Worm (Caenorhabditis elegans) whole organism, L4 larva: ENCODE measurements around the gene B0546.5.

Experiments used
- D1046.2 ChIP-seq: fragments of 200-800 bp; sonication (Bioruptor generic); IDR thresholded peaks from 2 replicates; pipeline ENCODE4 v1.3.6; 2022; ENCODE audit warnings: missing genetic modification characterization, missing compliant biosample characterization
- F44E2.7 ChIP-seq: fragments of 200-800 bp; sonication (Bioruptor generic); IDR thresholded peaks from 2 replicates; pipeline ENCODE4 v2.1.2; 2022; ENCODE audit warnings: missing genetic modification characterization, missing compliant biosample characterization
- R02D3.7 ChIP-seq: fragments of 150-350 bp; sonication (generic microtip); optimal IDR thresholded peaks from 3 replicates; lab custom pipeline; 2014; ENCODE audit warnings: missing biosample characterization, missing genetic modification characterization
- T20F7.1 ChIP-seq: fragments of 200-800 bp; sonication (Bioruptor generic); optimal IDR thresholded peaks from 2 replicates; lab custom pipeline; 2018; ENCODE audit warnings: mild to moderate bottlenecking, missing genetic modification characterization, missing compliant biosample characterization
- Y5F2A.4 ChIP-seq: fragments of 200-800 bp; sonication (Bioruptor generic); optimal IDR thresholded peaks from 2 replicates; lab custom pipeline; 2018; ENCODE audit warnings: mild to moderate bottlenecking, missing genetic modification characterization, missing compliant biosample characterization
- Y75B8A.6 ChIP-seq: fragments of 200-800 bp; sonication (Bioruptor generic); IDR thresholded peaks from 2 replicates; pipeline ENCODE4 v1.3.6; 2022; ENCODE audit warnings: missing genetic modification reagents, missing genetic modification characterization, missing compliant biosample characterization
- aha-1 ChIP-seq: fragments of 150-350 bp; peaks from one replicate; lab custom pipeline; 2014; ENCODE audit warnings: missing biosample characterization, missing genetic modification characterization
- arid-1 ChIP-seq: fragments of 200-800 bp; sonication (Bioruptor generic); conservative IDR thresholded peaks from 2 replicates; pipeline ENCODE4 v1.3.6; 2022; ENCODE audit warnings: missing genetic modification reagents, missing genetic modification characterization, missing compliant biosample characterization
- ceh-20 ChIP-seq: fragments of 200-800 bp; sonication (Bioruptor generic); IDR thresholded peaks from 2 replicates; pipeline ENCODE4 v1.3.6; 2022; ENCODE audit warnings: missing genetic modification reagents, missing genetic modification characterization, missing compliant biosample characterization
- ceh-32 ChIP-seq: sonication (generic microtip); optimal IDR thresholded peaks from 2 replicates; lab custom pipeline; 2016; ENCODE audit warnings: mild to moderate bottlenecking, missing genetic modification characterization, missing compliant biosample characterization; ENCODE audit not compliant: poor library complexity
- ceh-62 ChIP-seq: sonication (generic microtip); optimal IDR thresholded peaks from 2 replicates; lab custom pipeline; 2017; ENCODE audit warnings: missing biosample characterization, missing genetic modification characterization
- ctbp-1 ChIP-seq: fragments of 200-800 bp; sonication (Bioruptor generic); IDR thresholded peaks from 2 replicates; pipeline ENCODE4 v1.3.6; 2022; ENCODE audit warnings: missing genetic modification reagents, missing genetic modification characterization, missing compliant biosample characterization
- daf-12 ChIP-seq: fragments of 150-350 bp; optimal IDR thresholded peaks from 2 replicates; lab custom pipeline; 2014; ENCODE audit warnings: missing biosample characterization, missing genetic modification reagents, missing genetic modification characterization
- dmd-9 ChIP-seq: fragments of 200-800 bp; sonication (Bioruptor generic); IDR thresholded peaks from 2 replicates; pipeline ENCODE4 v1.3.6; 2022; ENCODE audit warnings: missing genetic modification reagents, missing genetic modification characterization, missing compliant biosample characterization
- dpl-1 ChIP-seq: fragments of 150-350 bp; optimal IDR thresholded peaks from 2 replicates; lab custom pipeline; 2014; ENCODE audit warnings: missing biosample characterization, missing genetic modification reagents, missing genetic modification characterization
- duxl-1 ChIP-seq: sonication (generic microtip); optimal IDR thresholded peaks from 2 replicates; lab custom pipeline; 2016; ENCODE audit warnings: mild to moderate bottlenecking, missing genetic modification characterization, moderate library complexity, missing compliant biosample characterization; ENCODE audit not compliant: poor library complexity
- dve-1 ChIP-seq: sonication (generic microtip); optimal IDR thresholded peaks from 2 replicates; lab custom pipeline; 2017; ENCODE audit warnings: antibody characterized with exemption, mild to moderate bottlenecking, missing genetic modification characterization, missing compliant biosample characterization; ENCODE audit not compliant: insufficient read depth
- fkh-10 ChIP-seq: fragments of 150-350 bp; optimal IDR thresholded peaks from 2 replicates; lab custom pipeline; 2014; ENCODE audit warnings: missing biosample characterization, missing genetic modification reagents, missing genetic modification characterization
- gei-8 ChIP-seq: fragments of 200-800 bp; sonication (Bioruptor generic); optimal IDR thresholded peaks from 2 replicates; lab custom pipeline; 2018; ENCODE audit warnings: mild to moderate bottlenecking, missing genetic modification characterization, missing compliant biosample characterization
- hif-1 ChIP-seq, 2 experiments: sonication (generic microtip); optimal IDR thresholded peaks; 2 replicates each; lab custom pipeline; 2016 to 2017; ENCODE audit warnings: missing compliant biosample characterization in 2 of 2, missing genetic modification characterization in 2 of 2, missing genetic modification reagents in 2 of 2, missing genotype in 2 of 2, mild to moderate bottlenecking in 1 of 2
- hlh-11 ChIP-seq: fragments of 200-800 bp; sonication (Bioruptor generic); optimal IDR thresholded peaks from 2 replicates; lab custom pipeline; 2018; ENCODE audit warnings: mild to moderate bottlenecking, missing genetic modification characterization, missing compliant biosample characterization
- hmg-1.1 ChIP-seq: fragments of 200-800 bp; sonication (Bioruptor generic); IDR thresholded peaks from 2 replicates; pipeline ENCODE4 v1.3.6; 2022; ENCODE audit warnings: missing genetic modification reagents, missing genetic modification characterization, missing compliant biosample characterization
- lin-38 ChIP-seq: fragments of 200-800 bp; sonication (Bioruptor generic); IDR thresholded peaks from 2 replicates; pipeline ENCODE4 v1.3.6; 2022; ENCODE audit warnings: missing genetic modification reagents, missing genetic modification characterization, missing compliant biosample characterization
- lir-3 ChIP-seq: sonication (generic microtip); optimal IDR thresholded peaks from 2 replicates; lab custom pipeline; 2016; ENCODE audit warnings: mild to moderate bottlenecking, missing genetic modification characterization, missing compliant biosample characterization
- lsy-2 ChIP-seq, 2 experiments: fragments of 150-350 bp in 1 of 2; sonication (generic microtip) in 1 of 2; optimal IDR thresholded peaks; 2 replicates each; lab custom pipeline; 2014 to 2017; ENCODE audit warnings: missing biosample characterization in 2 of 2, missing genetic modification characterization in 2 of 2
- madf-9 ChIP-seq: fragments of 200-800 bp; sonication (Bioruptor generic); conservative IDR thresholded peaks from 2 replicates; pipeline ENCODE4 v1.3.6; 2022; ENCODE audit warnings: missing genetic modification reagents, missing genetic modification characterization, missing compliant biosample characterization
- mep-1 ChIP-seq: fragments of 150-350 bp; sonication (generic microtip); optimal IDR thresholded peaks from 3 replicates; lab custom pipeline; 2014; ENCODE audit warnings: missing biosample characterization, missing genetic modification characterization
- mxl-3 ChIP-seq: fragments of 200-800 bp; sonication (Bioruptor generic); optimal IDR thresholded peaks from 2 replicates; lab custom pipeline; 2018; ENCODE audit warnings: mild to moderate bottlenecking, missing genetic modification characterization, missing compliant biosample characterization
- nhr-28 ChIP-seq: fragments of 150-350 bp; optimal IDR thresholded peaks from 2 replicates; lab custom pipeline; 2014; ENCODE audit warnings: missing biosample characterization, missing genetic modification characterization
- nhr-6 ChIP-seq: fragments of 150-350 bp; optimal IDR thresholded peaks from 2 replicates; lab custom pipeline; 2014; ENCODE audit warnings: missing biosample characterization, missing genetic modification characterization
- nhr-76 ChIP-seq: fragments of 150-350 bp; optimal IDR thresholded peaks from 2 replicates; lab custom pipeline; 2014; ENCODE audit warnings: missing biosample characterization, missing genetic modification characterization
- pha-4 ChIP-seq, 2 experiments: fragments of 150-350 bp in 1 of 2; fragments of 200-800 bp in 1 of 2; sonication (Bioruptor generic) in 1 of 2; IDR thresholded peaks in 1 of 2; optimal IDR thresholded peaks in 1 of 2; 2 replicates each; pipeline versions ENCODE4 v1.3.6 to Lab custom; 2014 to 2022; ENCODE audit warnings: missing genetic modification characterization in 2 of 2, missing genetic modification reagents in 2 of 2, missing biosample characterization in 1 of 2, missing compliant biosample characterization in 1 of 2
- php-3 ChIP-seq: fragments of 200-800 bp; sonication (Bioruptor generic); IDR thresholded peaks from 2 replicates; pipeline ENCODE4 v1.3.6; 2022; ENCODE audit warnings: missing genetic modification reagents, missing genetic modification characterization, missing compliant biosample characterization
- rbr-2 ChIP-seq: sonication (generic microtip); optimal IDR thresholded peaks from 2 replicates; lab custom pipeline; 2016; ENCODE audit warnings: missing genotype, missing genetic modification characterization, missing compliant biosample characterization
- set-16 ChIP-seq: fragments of 200-800 bp; sonication (Bioruptor generic); IDR thresholded peaks from 2 replicates; pipeline ENCODE4 v1.3.6; 2022; ENCODE audit warnings: missing genetic modification reagents, missing genetic modification characterization, missing compliant biosample characterization
- snpc-4 ChIP-seq: fragments of 150-350 bp; optimal IDR thresholded peaks from 2 replicates; lab custom pipeline; 2014; ENCODE audit warnings: missing biosample characterization, missing genetic modification characterization
- unc-130 ChIP-seq: sonication (generic microtip); optimal IDR thresholded peaks from 2 replicates; lab custom pipeline; 2016; ENCODE audit warnings: missing genetic modification reagents, missing genetic modification characterization, missing compliant biosample characterization
- vab-7 ChIP-seq: fragments of 200-800 bp; sonication (Bioruptor generic); IDR thresholded peaks from 2 replicates; pipeline ENCODE4 v1.3.6; 2022; ENCODE audit warnings: missing genetic modification reagents, missing genetic modification characterization, missing compliant biosample characterization
- zag-1 ChIP-seq: fragments of 150-350 bp; optimal IDR thresholded peaks from 2 replicates; lab custom pipeline; 2014; ENCODE audit warnings: missing biosample characterization, missing genetic modification characterization
- zfp-2 ChIP-seq: sonication (generic microtip); optimal IDR thresholded peaks from 2 replicates; lab custom pipeline; 2016; ENCODE audit warnings: mild to moderate bottlenecking, missing genetic modification characterization, missing compliant biosample characterization
- ztf-7 ChIP-seq: fragments of 150-350 bp; optimal IDR thresholded peaks from 2 replicates; lab custom pipeline; 2014; ENCODE audit warnings: missing biosample characterization, missing genetic modification characterization

The B0546.5 gene

DNA sequence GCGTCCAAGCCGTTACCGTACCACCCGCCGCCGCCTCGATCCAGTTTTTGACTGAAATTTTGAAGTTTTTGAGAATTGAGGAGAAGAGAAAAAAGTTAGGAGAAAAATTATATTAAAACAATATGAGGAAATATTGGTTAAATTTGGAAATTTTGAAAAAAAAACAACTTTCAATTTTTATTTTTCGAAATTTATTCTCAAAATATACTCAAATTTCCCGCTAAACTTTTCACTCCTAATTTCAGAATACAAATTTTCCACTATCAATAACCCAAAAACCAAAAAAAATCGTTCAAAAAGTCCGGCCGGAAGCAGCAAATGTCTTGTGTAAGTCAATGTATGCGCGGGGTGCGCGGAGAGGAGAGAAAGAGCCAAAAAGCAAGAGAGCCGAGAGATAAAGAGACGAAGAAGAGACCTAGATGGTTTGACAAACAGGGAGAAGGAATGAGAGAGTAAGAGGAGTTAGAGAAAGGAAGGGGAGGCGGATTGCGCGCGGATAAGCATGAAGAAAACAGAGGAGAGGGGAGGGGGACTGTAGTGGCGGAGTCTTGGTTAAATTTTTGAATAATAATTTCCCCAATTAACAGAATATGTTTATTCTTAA is 39.8 kb downstream of the B0546.5 start, which contains the start of gene elks-1 (continued):
- TF ChIP-seq lir-3 (tag; lab: Kevin White, UChicago) (no peak), mxl-3 (no peak), set-16 (0 out of 2 replicates have a peak, but pooled peaks have one; percentile 9), T20F7.1 (GFP tag; lab: Kevin White, UChicago) (no peak), D1046.2 (GFP tag; lab: Robert Waterston, UW) (no peak)

DNA sequence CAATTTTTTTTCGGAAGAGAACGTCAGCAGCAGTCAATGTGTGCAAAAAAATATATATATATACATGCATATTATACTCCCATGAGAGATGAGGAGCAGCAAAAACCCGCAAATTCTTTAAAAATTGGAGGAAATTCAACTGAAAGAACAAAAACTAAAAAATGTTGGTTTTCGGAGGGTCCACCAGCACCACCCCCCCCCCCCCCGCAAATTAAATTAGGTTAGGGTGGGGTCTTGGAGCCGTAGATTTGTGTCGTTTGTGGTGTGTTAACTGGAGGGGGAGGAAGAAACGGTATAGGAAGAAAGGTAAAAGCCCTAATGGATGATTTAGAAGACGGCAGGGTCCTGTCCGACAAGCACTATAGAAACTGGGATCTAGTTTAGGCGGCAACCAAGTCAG is 41.6 kb downstream of the B0546.5 start:
- TF ChIP-seq set-16 = peak; percentile 69
- no peak for TF ChIP-seq aha-1

DNA sequence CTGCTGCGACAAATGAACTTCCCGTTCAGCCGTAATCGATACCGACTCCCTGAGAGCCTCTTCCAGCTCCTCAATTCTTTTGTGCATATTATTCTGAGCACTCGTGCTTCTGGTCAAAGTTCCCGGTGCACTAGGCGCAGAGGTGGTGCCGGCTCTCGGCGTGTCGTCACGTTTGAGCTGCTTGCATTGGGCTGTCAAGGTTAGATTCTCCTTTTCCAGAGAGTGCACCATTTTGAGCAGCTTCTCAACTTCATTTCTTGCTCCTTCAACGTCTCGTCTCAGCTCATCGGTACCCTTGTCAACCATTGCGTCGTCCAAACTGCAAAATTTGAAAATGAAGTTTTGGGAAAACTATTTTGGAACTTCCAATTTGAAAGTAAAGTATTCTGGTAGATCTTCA is 44.4 kb downstream of the B0546.5 start:
- TF ChIP-seq ztf-7 (tag; lab: Kevin White, UChicago) = no peak
- TF ChIP-seq R02D3.7 (tag; lab: Kevin White, UChicago) = no peak
- TF ChIP-seq rbr-2 (tag; lab: Kevin White, UChicago) = no peak
- peak; percentile 20; the same call in 1 of the 2 replicates for TF ChIP-seq set-16
- peak; percentile 96 for TF ChIP-seq aha-1
- TF ChIP-seq Y75B8A.6 (GFP tag; lab: Robert Waterston, UW) = no peak

DNA sequence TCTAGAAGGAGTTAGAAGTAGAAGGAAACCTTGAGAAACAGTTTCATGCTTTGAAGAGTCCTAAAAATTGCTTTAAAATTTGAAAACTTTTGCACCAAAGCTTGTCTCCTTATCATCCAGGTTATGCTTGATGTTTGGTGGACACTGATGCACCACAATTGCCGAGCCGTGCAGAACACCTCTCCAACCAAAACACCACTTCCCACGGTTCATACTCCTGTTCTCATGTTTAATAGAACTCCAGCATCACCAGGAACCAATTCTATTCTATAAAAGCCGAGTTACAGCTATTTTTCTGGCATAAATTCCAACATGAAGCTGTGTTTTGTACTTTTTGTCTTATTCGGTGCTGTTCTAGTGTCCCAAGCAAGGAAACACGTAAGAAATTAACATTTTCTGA is 48.7 kb downstream of the B0546.5 start, which contains the start of gene F42A6.2:
F42A6.2 (plus strand) TSS at position 301 of the 400 bp plus-strand sequence.
- TF ChIP-seq dmd-9 (GFP tag; lab: Robert Waterston, UW) = no peak
- no peak for TF ChIP-seq mep-1 (tag; lab: Kevin White, UChicago)
- TF ChIP-seq aha-1 = peak; percentile 18

DNA sequence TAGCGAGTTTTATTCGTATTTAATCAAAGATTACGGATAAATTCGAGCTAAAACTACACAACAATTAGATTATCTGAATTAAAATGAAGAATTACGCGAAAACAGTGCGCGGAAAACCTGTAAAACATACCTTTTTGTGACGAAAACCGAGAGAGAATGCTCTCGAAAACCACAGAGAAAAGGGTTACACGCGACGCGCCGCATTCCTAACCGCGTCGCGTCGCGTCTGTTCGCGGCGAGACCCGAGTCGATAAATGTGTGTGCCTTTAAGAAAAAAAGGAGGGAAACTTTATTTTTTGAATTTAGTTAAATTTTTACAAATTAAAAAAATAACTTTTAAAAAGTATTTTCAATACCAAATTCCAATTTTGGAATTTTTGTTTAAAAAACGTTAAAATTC is 51.2 kb downstream of the B0546.5 start, which contains the start of gene hrpa-1:
hrpa-1 (minus strand) TSS at position 192 of the 400 bp plus-strand sequence.
- TF ChIP-seq duxl-1 (tag; lab: Kevin White, UChicago) (peak; percentile 20), nhr-76 (tag; lab: Kevin White, UChicago) (no peak), gei-8 (GFP tag; lab: Kevin White, UChicago) (no peak), unc-130 (peak; percentile 26), lsy-2 (tag; optimal IDR thresholded peaks at IDR 0.05; lab: Kevin White, UChicago) (peak; percentile 40 to 95), daf-12 (tag; lab: Kevin White, UChicago) (no peak), ceh-62 (tag; lab: Kevin White, UChicago) (no peak), madf-9 (GFP tag; lab: Robert Waterston, UW) (peak; percentile 95), nhr-28 (tag; lab: Kevin White, UChicago) (peak; percentile 45), arid-1 (GFP tag; lab: Robert Waterston, UW) (peak; percentile 65), hmg-1.1 (GFP tag; lab: Robert Waterston, UW) (peak; percentile 71), hif-1 (tag; optimal IDR thresholded peaks at IDR 0.05; lab: Kevin White, UChicago) (peak in 1 of 2 experiments; percentile 64), ceh-32 (tag; lab: Kevin White, UChicago) (no peak), snpc-4 (tag; lab: Kevin White, UChicago) (peak; percentile 39), vab-7 (GFP tag; lab: Robert Waterston, UW) (0 out of 2 replicates have a peak, but pooled peaks have one; percentile 8), dpl-1 (peak; percentile 98), ctbp-1 (GFP tag; lab: Robert Waterston, UW) (no peak), rbr-2 (tag; lab: Kevin White, UChicago) (peak; percentile 76), nhr-6 (tag; lab: Kevin White, UChicago) (peak; percentile 45), Y5F2A.4 (GFP tag; lab: Kevin White, UChicago) (no peak), zag-1 (no peak), F44E2.7 (GFP tag; lab: Robert Waterston, UW) (no peak), ceh-20 (GFP tag; lab: Robert Waterston, UW) (peak; percentile 66; the same call in 1 of the 2 replicates), php-3 (GFP tag; lab: Robert Waterston, UW) (no peak), zfp-2 (tag; lab: Kevin White, UChicago) (no peak), pha-4 (GFP tag; IDR thresholded peaks at IDR 0.05; lab: Robert Waterston, UW) (peak; percentile 30; the same call in 1 of the 2 replicates), pha-4 (tag; optimal IDR thresholded peaks at IDR 0.05; lab: Kevin White, UChicago) (no peak), mep-1 (tag; lab: Kevin White, UChicago) (peak; percentile 87), fkh-10 (GFP tag; lab: Kevin White, UChicago) (peak; percentile 63), aha-1 (peak; percentile 69), dve-1 (tag; lab: Kevin White, UChicago) (peak; percentile 85), lin-38 (peak; percentile 83), hlh-11 (tag; lab: Kevin White, UChicago) (peak; percentile 63)
